Worm (Caenorhabditis elegans) whole organism, midembryonic: Measurements from ENCODE around the gene islo-1.

Source experiments
- T22C8.4 ChIP-seq: fragments of 200-800 bp; sonication (Bioruptor generic); IDR thresholded peaks from 2 replicates; pipeline ENCODE4 v1.3.6; 2022; ENCODE audit warnings: missing genetic modification characterization, missing compliant biosample characterization
- cog-1 ChIP-seq: sonication (generic microtip); optimal IDR thresholded peaks from 2 replicates; lab custom pipeline; 2016; ENCODE audit warnings: missing genetic modification characterization, missing compliant biosample characterization
- flt-1 ChIP-seq: fragments of 200-800 bp; sonication (Bioruptor generic); IDR thresholded peaks from 2 replicates; pipeline ENCODE4 v1.3.6; 2022; ENCODE audit warnings: missing genetic modification characterization, missing compliant biosample characterization
- klf-2 ChIP-seq: fragments of 200-800 bp; sonication (Bioruptor generic); conservative IDR thresholded peaks from 2 replicates; pipeline ENCODE4 v1.3.6; 2022; ENCODE audit warnings: missing genetic modification reagents, missing genetic modification characterization, missing compliant biosample characterization
- med-1 ChIP-seq: sonication (generic microtip); optimal IDR thresholded peaks from 2 replicates; lab custom pipeline; 2017; ENCODE audit warnings: missing genetic modification characterization, mild to moderate bottlenecking, missing compliant biosample characterization, antibody characterized with exemption, missing genetic modification reagents; ENCODE audit not compliant: insufficient read depth
- ref-1 ChIP-seq: fragments of 200-800 bp; sonication (Bioruptor generic); conservative IDR thresholded peaks from 2 replicates; pipeline ENCODE4 v1.3.6; 2022; ENCODE audit warnings: missing genetic modification reagents, missing genetic modification characterization, missing compliant biosample characterization
- tab-1 ChIP-seq: fragments of 200-800 bp; sonication (Bioruptor generic); IDR thresholded peaks from 2 replicates; pipeline ENCODE4 v1.3.6; 2022; ENCODE audit warnings: missing genetic modification characterization, missing compliant biosample characterization
- ztf-23 ChIP-seq: fragments of 200-800 bp; sonication (Bioruptor generic); IDR thresholded peaks from 2 replicates; pipeline ENCODE4 v1.3.6; 2022; ENCODE audit warnings: missing genetic modification reagents, missing genetic modification characterization, missing compliant biosample characterization
- ztf-29 ChIP-seq: fragments of 200-800 bp; sonication (Bioruptor generic); IDR thresholded peaks from 2 replicates; pipeline ENCODE4 v1.3.6; 2022; ENCODE audit warnings: missing genetic modification reagents, missing genetic modification characterization, missing compliant biosample characterization

islo-1 gene

DNA sequence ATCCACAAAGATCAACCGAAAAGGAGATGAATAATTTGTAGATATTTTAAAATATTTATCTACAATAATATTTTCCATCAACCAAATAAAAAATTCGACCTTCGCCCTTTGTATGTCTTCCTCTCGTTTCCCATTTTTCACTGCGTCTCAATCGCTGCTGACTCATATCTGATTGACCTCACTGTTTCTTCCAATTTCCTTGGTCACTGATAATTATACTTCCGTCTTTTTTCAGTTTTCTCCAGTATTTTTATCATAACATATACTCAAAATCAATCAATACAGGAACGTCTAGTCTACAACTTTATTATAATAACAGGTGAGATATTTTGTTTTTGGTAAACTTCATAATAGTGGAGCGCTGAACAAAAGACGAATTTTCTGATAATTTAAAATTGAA lies 2.8 kb downstream of the islo-1 start, which contains the start of gene pmk-3:
Gene pmk-3 (plus strand): TSS at position 236 of the 400 bp plus-strand sequence.
- TF ChIP-seq flt-1 (GFP tag; lab: Robert Waterston, UW), result no peak

DNA sequence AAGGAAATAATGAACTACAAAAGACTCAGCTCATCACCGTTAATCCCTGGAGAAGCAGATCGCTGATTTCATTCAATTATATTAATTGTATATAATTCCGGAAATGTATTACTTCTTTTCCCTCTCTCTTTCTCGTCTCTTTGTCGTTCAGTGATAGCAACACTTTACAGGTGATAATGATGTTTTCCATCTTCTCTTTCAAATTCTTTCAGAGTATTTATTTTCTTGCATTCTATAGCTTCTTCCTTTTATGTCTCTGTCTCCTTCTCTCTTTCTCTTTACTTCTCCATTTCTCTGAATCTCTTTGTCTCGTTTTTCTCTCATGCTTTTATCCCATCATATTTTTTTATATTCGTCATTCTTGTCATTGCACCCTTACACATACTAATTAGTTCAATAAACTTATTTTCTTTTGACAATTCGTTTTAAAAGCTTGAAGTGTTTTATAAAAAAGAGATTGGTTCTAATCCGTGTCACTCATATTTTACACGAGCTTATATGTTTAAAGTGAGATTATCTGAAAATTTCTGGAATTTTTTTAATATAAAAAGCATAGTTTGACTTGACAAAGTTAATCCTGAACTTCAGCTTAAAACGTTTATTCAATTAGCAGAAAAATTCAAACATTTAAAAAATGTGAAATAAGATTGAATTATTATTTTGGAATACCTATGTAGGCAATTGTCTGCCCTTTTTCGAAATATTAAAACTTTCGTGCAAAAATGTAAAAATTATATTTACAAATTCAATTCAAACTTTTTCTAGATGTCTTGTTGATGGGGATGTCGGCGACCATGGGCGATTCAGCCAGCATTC lies 6.8 kb downstream of the islo-1 start, which contains the start of gene pmk-2:
Gene pmk-2 (plus strand): TSS at position 766 of the 816 bp plus-strand sequence.
- no peak for TF ChIP-seq cog-1 (tag; lab: Kevin White, UChicago)
- no peak for TF ChIP-seq T22C8.4 (GFP tag; lab: Robert Waterston, UW)
- no peak for TF ChIP-seq ref-1
- TF ChIP-seq flt-1 (GFP tag; lab: Robert Waterston, UW), result no peak
- TF ChIP-seq klf-2 (GFP tag; lab: Robert Waterston, UW), result no peak
- TF ChIP-seq med-1 (GFP tag; lab: Kevin White, UChicago), result no peak
- no peak for TF ChIP-seq tab-1 (GFP tag; lab: Robert Waterston, UW)
- no peak for TF ChIP-seq ztf-29 (GFP tag; lab: Robert Waterston, UW)

DNA sequence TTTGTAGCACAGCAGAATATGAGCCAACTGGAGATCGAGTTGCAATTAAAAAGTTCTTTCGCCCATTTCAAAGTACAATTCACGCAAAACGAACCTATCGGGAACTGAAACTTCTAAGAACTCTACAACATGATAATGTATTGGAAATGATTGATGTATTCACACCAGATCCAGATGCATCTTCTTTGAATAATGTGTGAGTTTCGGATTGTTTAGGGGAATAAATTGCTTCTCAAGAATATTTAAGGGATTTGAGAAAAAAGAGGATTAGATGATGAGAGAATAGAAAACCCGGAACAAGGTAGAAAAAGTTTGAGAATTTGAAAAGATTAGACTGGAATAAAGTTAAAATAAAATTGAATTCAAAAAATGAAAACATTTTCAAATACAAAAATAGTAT lies 8.2 kb downstream of the islo-1 start:
- TF ChIP-seq cog-1 (tag; lab: Kevin White, UChicago) (no peak), tab-1 (GFP tag; lab: Robert Waterston, UW) (no peak), ref-1 (no peak), T22C8.4 (GFP tag; lab: Robert Waterston, UW) (no peak), ztf-29 (GFP tag; lab: Robert Waterston, UW) (no peak), klf-2 (GFP tag; lab: Robert Waterston, UW) (no peak), med-1 (GFP tag; lab: Kevin White, UChicago) (no peak), ztf-23 (GFP tag; lab: Robert Waterston, UW) (no peak), flt-1 (GFP tag; lab: Robert Waterston, UW) (no peak)

DNA sequence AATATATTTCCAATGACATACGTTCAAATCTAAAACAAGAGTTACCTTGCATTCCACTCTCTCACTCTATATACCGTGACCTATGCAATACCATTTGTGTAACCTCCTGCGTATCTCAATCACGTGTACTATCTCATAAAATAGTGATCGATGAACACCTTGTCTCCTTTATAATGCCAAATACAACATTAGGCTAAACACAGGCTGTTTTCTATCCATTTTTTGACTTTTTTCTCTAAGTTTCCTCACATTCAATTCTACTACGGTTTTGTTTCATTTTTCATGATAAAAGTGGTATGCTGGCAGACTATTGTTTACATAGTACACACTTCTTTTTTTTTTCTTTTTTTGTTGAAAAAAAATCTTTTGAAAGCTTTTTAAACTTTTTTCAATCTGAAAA lies 10.1 kb downstream of the islo-1 start:
- no peak for TF ChIP-seq ztf-23 (GFP tag; lab: Robert Waterston, UW)
- TF ChIP-seq cog-1 (tag; lab: Kevin White, UChicago), result no peak
- TF ChIP-seq klf-2 (GFP tag; lab: Robert Waterston, UW), result no peak
- no peak for TF ChIP-seq ref-1
- no peak for TF ChIP-seq ztf-29 (GFP tag; lab: Robert Waterston, UW)
- TF ChIP-seq med-1 (GFP tag; lab: Kevin White, UChicago), result no peak
- no peak for TF ChIP-seq flt-1 (GFP tag; lab: Robert Waterston, UW)
- TF ChIP-seq T22C8.4 (GFP tag; lab: Robert Waterston, UW), result no peak
- no peak for TF ChIP-seq tab-1 (GFP tag; lab: Robert Waterston, UW)

DNA sequence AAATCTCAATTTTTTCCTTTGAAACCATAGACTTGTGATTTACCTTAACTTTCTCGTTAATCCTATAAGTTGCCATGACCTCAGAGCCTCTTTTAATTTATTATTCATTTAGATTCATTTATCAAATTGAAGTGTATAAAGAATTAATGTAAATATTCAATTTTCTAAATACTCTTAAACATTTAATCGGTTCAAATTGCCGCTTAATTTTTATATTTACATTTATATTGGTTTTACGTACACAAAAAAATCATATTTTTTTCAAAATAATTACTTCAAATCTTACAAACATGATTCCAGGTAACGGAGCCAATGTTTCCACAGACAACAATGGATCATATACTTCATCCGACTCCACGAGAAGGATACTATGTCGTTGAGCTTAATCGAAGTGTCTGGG lies 12.3 kb downstream of the islo-1 start, which contains the start of gene pmk-1:
Gene pmk-1 (plus strand): TSS at position 301 of the 400 bp plus-strand sequence.
- TF ChIP-seq tab-1 (GFP tag; lab: Robert Waterston, UW), result no peak
- TF ChIP-seq klf-2 (GFP tag; lab: Robert Waterston, UW), result no peak
- no peak for TF ChIP-seq flt-1 (GFP tag; lab: Robert Waterston, UW)
- no peak for TF ChIP-seq ztf-23 (GFP tag; lab: Robert Waterston, UW)
- TF ChIP-seq ref-1, result no peak
- TF ChIP-seq med-1 (GFP tag; lab: Kevin White, UChicago), result no peak
- TF ChIP-seq T22C8.4 (GFP tag; lab: Robert Waterston, UW), result no peak
- TF ChIP-seq ztf-29 (GFP tag; lab: Robert Waterston, UW), result no peak
- TF ChIP-seq cog-1 (tag; lab: Kevin White, UChicago), result no peak

DNA sequence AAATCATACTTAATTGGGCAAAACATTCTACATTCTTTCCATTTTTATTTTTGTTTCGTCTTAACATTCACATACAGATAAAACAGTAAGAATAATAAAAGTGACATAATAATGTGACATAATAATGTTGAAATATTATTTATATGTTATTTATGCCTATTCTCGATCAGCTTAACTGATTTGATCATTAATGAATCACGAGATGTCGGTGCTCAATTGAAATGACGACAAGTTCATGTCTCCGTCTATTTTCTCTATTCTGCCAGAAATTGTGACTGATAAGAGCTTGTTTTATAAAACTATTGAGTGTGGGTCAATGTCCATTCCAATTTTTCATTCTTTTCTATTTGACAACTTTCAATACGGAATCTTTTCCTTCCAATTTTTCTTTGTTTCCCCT lies 15.5 kb downstream of the islo-1 start:
- TF ChIP-seq cog-1 (tag; lab: Kevin White, UChicago), result no peak
- TF ChIP-seq ztf-23 (GFP tag; lab: Robert Waterston, UW), result no peak
- no peak for TF ChIP-seq tab-1 (GFP tag; lab: Robert Waterston, UW)
- no peak for TF ChIP-seq T22C8.4 (GFP tag; lab: Robert Waterston, UW)
- TF ChIP-seq med-1 (GFP tag; lab: Kevin White, UChicago), result no peak
- TF ChIP-seq ref-1, result no peak
- no peak for TF ChIP-seq klf-2 (GFP tag; lab: Robert Waterston, UW)
- TF ChIP-seq flt-1 (GFP tag; lab: Robert Waterston, UW), result no peak
- TF ChIP-seq ztf-29 (GFP tag; lab: Robert Waterston, UW), result no peak

DNA sequence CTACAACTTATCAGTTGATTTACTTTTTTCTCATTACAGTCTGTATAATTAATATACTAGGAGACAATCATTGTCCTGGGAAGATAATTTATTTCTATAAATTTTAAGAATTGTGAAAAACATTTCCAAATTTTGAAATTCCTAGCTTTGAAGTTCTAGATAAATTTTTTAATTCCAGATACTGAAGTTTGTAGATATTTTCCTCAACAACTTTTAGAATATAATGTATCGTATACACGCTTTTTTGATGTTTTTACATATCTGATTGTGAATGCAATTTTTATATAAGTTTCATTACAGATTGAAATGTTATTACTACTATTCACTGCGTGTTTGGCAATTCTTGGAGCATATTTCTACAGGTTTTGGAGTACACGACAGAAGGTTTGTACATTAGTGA lies 16.0 kb downstream of the islo-1 start, which contains the start of gene faah-2:
Gene faah-2 (plus strand): TSS at position 301 of the 400 bp plus-strand sequence.
- no peak for TF ChIP-seq tab-1 (GFP tag; lab: Robert Waterston, UW)
- no peak for TF ChIP-seq T22C8.4 (GFP tag; lab: Robert Waterston, UW)
- TF ChIP-seq klf-2 (GFP tag; lab: Robert Waterston, UW), result no peak
- TF ChIP-seq med-1 (GFP tag; lab: Kevin White, UChicago), result no peak
- no peak for TF ChIP-seq ref-1
- no peak for TF ChIP-seq ztf-29 (GFP tag; lab: Robert Waterston, UW)
- TF ChIP-seq flt-1 (GFP tag; lab: Robert Waterston, UW), result no peak
- no peak for TF ChIP-seq cog-1 (tag; lab: Kevin White, UChicago)
- TF ChIP-seq ztf-23 (GFP tag; lab: Robert Waterston, UW), result no peak

DNA sequence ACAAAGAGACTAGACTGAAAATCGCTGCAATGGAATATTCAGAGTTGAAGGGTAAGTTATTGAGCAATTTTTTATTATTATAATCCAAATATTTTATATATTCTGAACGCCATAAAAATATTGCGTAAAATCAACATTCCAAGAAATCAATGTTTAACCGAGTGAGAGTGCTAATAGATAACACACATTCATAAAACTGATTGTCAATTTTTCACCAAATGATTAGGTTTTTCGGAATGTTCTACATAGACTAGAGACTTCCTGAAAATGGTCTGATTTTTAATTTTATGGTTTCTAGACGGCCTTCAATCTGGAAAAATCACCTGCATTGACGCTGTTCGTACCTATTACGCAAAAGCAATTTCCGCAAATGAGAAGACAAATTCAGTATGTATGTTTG lies 16.5 kb downstream of the islo-1 start:
- TF ChIP-seq ref-1, result no peak
- TF ChIP-seq klf-2 (GFP tag; lab: Robert Waterston, UW), result no peak

DNA sequence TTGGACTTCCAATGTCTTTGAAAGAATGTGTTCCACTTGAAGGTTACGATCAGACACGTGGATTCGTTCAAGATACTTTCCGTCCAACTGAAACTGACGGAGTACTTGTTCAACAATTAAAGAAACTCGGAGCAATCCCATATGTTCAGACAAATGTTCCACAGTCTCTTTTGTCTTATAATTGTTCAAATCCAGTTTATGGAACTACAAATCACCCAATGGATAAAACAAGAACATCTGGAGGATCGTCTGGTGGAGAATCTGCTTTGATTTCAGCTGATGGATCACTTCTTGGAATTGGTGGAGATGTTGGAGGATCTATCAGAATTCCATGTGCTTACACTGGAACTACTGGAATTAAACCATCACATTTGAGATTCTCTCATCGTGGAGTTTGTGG lies 17.0 kb downstream of the islo-1 start:
- no peak for TF ChIP-seq ztf-29 (GFP tag; lab: Robert Waterston, UW)
- no peak for TF ChIP-seq cog-1 (tag; lab: Kevin White, UChicago)
- no peak for TF ChIP-seq T22C8.4 (GFP tag; lab: Robert Waterston, UW)
- no peak for TF ChIP-seq med-1 (GFP tag; lab: Kevin White, UChicago)
- no peak for TF ChIP-seq klf-2 (GFP tag; lab: Robert Waterston, UW)
- no peak for TF ChIP-seq flt-1 (GFP tag; lab: Robert Waterston, UW)
- no peak for TF ChIP-seq ref-1
- TF ChIP-seq ztf-23 (GFP tag; lab: Robert Waterston, UW), result no peak
- no peak for TF ChIP-seq tab-1 (GFP tag; lab: Robert Waterston, UW)
